Worm (Caenorhabditis elegans) whole organism, L2 larva: ENCODE results near the gene cka-2.

Experiments used
- C34F6.9 ChIP-seq: fragments of 150-350 bp; optimal IDR thresholded peaks from 2 replicates; lab custom pipeline; 2014; ENCODE audit warnings: missing biosample characterization, missing genetic modification characterization
- F13H6.1 ChIP-seq: sonication (generic microtip); optimal IDR thresholded peaks from 2 replicates; lab custom pipeline; 2016; ENCODE audit warnings: missing genetic modification characterization, missing compliant biosample characterization
- R02D3.7 ChIP-seq: fragments of 150-350 bp; optimal IDR thresholded peaks from 2 replicates; lab custom pipeline; 2014; ENCODE audit warnings: missing biosample characterization, missing genetic modification characterization
- Y55F3AM.14 ChIP-seq: fragments of 200-800 bp; sonication (Bioruptor generic); optimal IDR thresholded peaks from 2 replicates; lab custom pipeline; 2018; ENCODE audit warnings: mild to moderate bottlenecking, missing genetic modification characterization, missing compliant biosample characterization
- ZK546.5 ChIP-seq: sonication (generic microtip); optimal IDR thresholded peaks from 2 replicates; lab custom pipeline; 2017; ENCODE audit warnings: missing biosample characterization, missing genetic modification characterization
- alr-1 ChIP-seq: fragments of 150-350 bp; optimal IDR thresholded peaks from 2 replicates; lab custom pipeline; 2014; ENCODE audit warnings: missing biosample characterization, missing genetic modification characterization
- aly-2 ChIP-seq: fragments of 150-350 bp; optimal IDR thresholded peaks from 2 replicates; lab custom pipeline; 2014; ENCODE audit warnings: missing biosample characterization, missing genetic modification characterization
- ama-1 ChIP-seq: fragments of 150-350 bp; optimal IDR thresholded peaks from 2 replicates; lab custom pipeline; 2018; ENCODE audit warnings: inconsistent platforms
- blmp-1 ChIP-seq: sonication (generic microtip); optimal IDR thresholded peaks from 2 replicates; lab custom pipeline; 2017; ENCODE audit warnings: missing genetic modification characterization, mild to moderate bottlenecking, missing compliant biosample characterization, antibody characterized with exemption, moderate library complexity; ENCODE audit not compliant: insufficient read depth
- ceh-16 ChIP-seq: fragments of 150-350 bp; optimal IDR thresholded peaks from 2 replicates; lab custom pipeline; 2014; ENCODE audit warnings: missing biosample characterization, missing genetic modification characterization
- ceh-82 ChIP-seq: fragments of 150-350 bp; optimal IDR thresholded peaks from 2 replicates; lab custom pipeline; 2014; ENCODE audit warnings: missing biosample characterization, missing genetic modification characterization
- crh-2 ChIP-seq: sonication (generic microtip); optimal IDR thresholded peaks from 2 replicates; lab custom pipeline; 2017; ENCODE audit warnings: missing biosample characterization, missing genetic modification characterization
- egl-27 ChIP-seq: sonication (generic microtip); optimal IDR thresholded peaks from 3 replicates; lab custom pipeline; 2017; ENCODE audit warnings: missing biosample characterization, missing genetic modification reagents, missing genetic modification characterization
- elt-1 ChIP-seq: fragments of 150-350 bp; optimal IDR thresholded peaks from 2 replicates; lab custom pipeline; 2014; ENCODE audit warnings: missing biosample characterization, missing genetic modification characterization
- elt-3 ChIP-seq: sonication (generic microtip); optimal IDR thresholded peaks from 2 replicates; lab custom pipeline; 2017; ENCODE audit warnings: missing biosample characterization, missing genetic modification characterization
- fos-1 ChIP-seq: fragments of 150-350 bp; optimal IDR thresholded peaks from 2 replicates; lab custom pipeline; 2014; ENCODE audit warnings: missing biosample characterization, missing genetic modification characterization
- gmeb-1 ChIP-seq: fragments of 150-350 bp; optimal IDR thresholded peaks from 2 replicates; lab custom pipeline; 2014; ENCODE audit warnings: missing biosample characterization, missing genetic modification characterization
- lin-11 ChIP-seq: fragments of 150-350 bp; sonication (generic microtip); optimal IDR thresholded peaks from 2 replicates; lab custom pipeline; 2014; ENCODE audit warnings: missing biosample characterization, missing genetic modification characterization, inconsistent platforms, mixed read lengths
- lin-13 ChIP-seq: fragments of 150-350 bp; optimal IDR thresholded peaks from 2 replicates; lab custom pipeline; 2014; ENCODE audit warnings: missing biosample characterization, missing genetic modification reagents, missing genetic modification characterization
- lin-39 ChIP-seq: fragments of 150-350 bp; optimal IDR thresholded peaks from 2 replicates; lab custom pipeline; 2014; ENCODE audit warnings: missing biosample characterization, missing genetic modification reagents, missing genetic modification characterization
- lsy-2 ChIP-seq, 2 experiments: fragments of 150-350 bp in 1 of 2; sonication (generic microtip) in 1 of 2; optimal IDR thresholded peaks; 2 replicates each; lab custom pipeline; 2014 to 2017; ENCODE audit warnings: missing biosample characterization in 2 of 2, missing genetic modification characterization in 2 of 2
- mab-5 ChIP-seq: fragments of 150-350 bp; optimal IDR thresholded peaks from 2 replicates; lab custom pipeline; 2014; ENCODE audit warnings: missing biosample characterization, missing genetic modification characterization
- mdl-1 ChIP-seq, 2 experiments: fragments of 150-350 bp in 1 of 2; sonication (generic microtip) in 1 of 2; optimal IDR thresholded peaks; 2 replicates each; lab custom pipeline; 2017; ENCODE audit warnings: missing biosample characterization in 2 of 2, missing genetic modification characterization in 2 of 2
- nhr-10 ChIP-seq: sonication (generic microtip); optimal IDR thresholded peaks from 2 replicates; lab custom pipeline; 2017; ENCODE audit warnings: missing biosample characterization, missing genetic modification characterization
- nhr-12 ChIP-seq: fragments of 150-350 bp; optimal IDR thresholded peaks from 2 replicates; lab custom pipeline; 2014; ENCODE audit warnings: missing biosample characterization, missing genetic modification characterization
- nhr-129 ChIP-seq: fragments of 150-350 bp; optimal IDR thresholded peaks from 2 replicates; lab custom pipeline; 2014; ENCODE audit warnings: missing biosample characterization, missing genetic modification characterization
- nhr-21 ChIP-seq: fragments of 150-350 bp; optimal IDR thresholded peaks from 2 replicates; lab custom pipeline; 2014; ENCODE audit warnings: missing biosample characterization, missing genetic modification characterization
- nhr-237 ChIP-seq: fragments of 150-350 bp; optimal IDR thresholded peaks from 2 replicates; lab custom pipeline; 2014; ENCODE audit warnings: missing biosample characterization, missing genetic modification characterization
- nhr-25 ChIP-seq: fragments of 150-350 bp; sonication (generic microtip); optimal IDR thresholded peaks from 3 replicates; lab custom pipeline; 2014; ENCODE audit warnings: missing biosample characterization, missing genetic modification characterization
- nhr-6 ChIP-seq: fragments of 150-350 bp; optimal IDR thresholded peaks from 2 replicates; lab custom pipeline; 2014; ENCODE audit warnings: missing biosample characterization, missing genetic modification characterization
- nhr-77 ChIP-seq: fragments of 150-350 bp; optimal IDR thresholded peaks from 2 replicates; lab custom pipeline; 2014; ENCODE audit warnings: missing biosample characterization, missing genetic modification characterization
- sem-4 ChIP-seq: fragments of 150-350 bp; optimal IDR thresholded peaks from 2 replicates; lab custom pipeline; 2014; ENCODE audit warnings: missing biosample characterization, missing genetic modification reagents, missing genetic modification characterization
- skn-1 ChIP-seq: sonication (generic microtip); optimal IDR thresholded peaks from 2 replicates; lab custom pipeline; 2017; ENCODE audit warnings: missing biosample characterization, missing genetic modification characterization
- sma-3 ChIP-seq: sonication (generic microtip); optimal IDR thresholded peaks from 2 replicates; lab custom pipeline; 2016; ENCODE audit warnings: missing genetic modification reagents, missing genetic modification characterization, missing compliant biosample characterization
- sma-9 ChIP-seq, 2 experiments: fragments of 150-350 bp in 1 of 2; sonication (generic microtip) in 1 of 2; optimal IDR thresholded peaks; 2 replicates each; lab custom pipeline; 2014 to 2016; ENCODE audit warnings: missing genetic modification characterization in 2 of 2, mild to moderate bottlenecking in 1 of 2, missing biosample characterization in 1 of 2, missing compliant biosample characterization in 1 of 2, missing genetic modification reagents in 1 of 2, moderate library complexity in 1 of 2
- snpc-4 ChIP-seq: fragments of 150-350 bp; optimal IDR thresholded peaks from 2 replicates; lab custom pipeline; 2014; ENCODE audit warnings: missing biosample characterization, missing genetic modification characterization
- unc-39 ChIP-seq: fragments of 150-350 bp; optimal IDR thresholded peaks from 2 replicates; lab custom pipeline; 2014; ENCODE audit warnings: missing biosample characterization, missing genetic modification characterization
- unc-55 ChIP-seq: fragments of 150-350 bp; sonication (generic microtip); optimal IDR thresholded peaks from 3 replicates; lab custom pipeline; 2014; ENCODE audit warnings: missing biosample characterization, missing genetic modification reagents, missing genetic modification characterization
- unc-62 ChIP-seq: fragments of 150-350 bp; optimal IDR thresholded peaks from 2 replicates; lab custom pipeline; 2014; ENCODE audit warnings: missing biosample characterization, missing genetic modification reagents, missing genetic modification characterization
- zag-1 ChIP-seq: fragments of 150-350 bp; optimal IDR thresholded peaks from 2 replicates; lab custom pipeline; 2014; ENCODE audit warnings: missing biosample characterization, missing genetic modification characterization
- ztf-1 ChIP-seq: fragments of 200-800 bp; sonication (Bioruptor generic); conservative IDR thresholded peaks from 2 replicates; pipeline ENCODE4 v1.3.6; 2022; ENCODE audit warnings: missing genetic modification characterization, missing compliant biosample characterization
- ztf-11 ChIP-seq: sonication (generic microtip); optimal IDR thresholded peaks from 2 replicates; lab custom pipeline; 2017; ENCODE audit warnings: missing biosample characterization, missing genetic modification characterization

Gene cka-2

ce11 chrX:4254782-4255181 lies 31.1 kb upstream of the cka-2 start, which contains the start of gene taf-11.1:
Gene taf-11.1 (plus strand): TSS chrX:4255170.
- TF ChIP-seq R02D3.7 (tag; lab: Kevin White, UChicago) (no peak), fos-1 (peak; percentile 27), Y55F3AM.14 (GFP tag; lab: Kevin White, UChicago) (no peak), crh-2 (tag; lab: Kevin White, UChicago) (peak; percentile 54), elt-3 (tag; lab: Kevin White, UChicago) (no peak), zag-1 (tag; lab: Kevin White, UChicago) (no peak), lsy-2 (tag; optimal IDR thresholded peaks at IDR 0.05; lab: Kevin White, UChicago) (peak in 1 of 2 experiments; percentile 50), unc-55 (GFP tag; lab: Kevin White, UChicago) (peak; percentile 7), egl-27 (no peak), nhr-129 (tag; lab: Kevin White, UChicago) (peak; percentile 50), nhr-6 (tag; lab: Kevin White, UChicago) (no peak), C34F6.9 (peak; percentile 22), aly-2 (tag; lab: Kevin White, UChicago) (no peak), ceh-82 (no peak)

- TF ChIP-seq unc-55 (GFP tag; lab: Kevin White, UChicago) (no peak), nhr-129 (tag; lab: Kevin White, UChicago) (no peak), unc-39 (no peak), skn-1 (tag; lab: Kevin White, UChicago) (no peak), lin-39 (tag; lab: Kevin White, UChicago) (no peak), ZK546.5 (tag; lab: Kevin White, UChicago) (no peak), ceh-16 (no peak), nhr-77 (no peak), aly-2 (tag; lab: Kevin White, UChicago) (no peak), snpc-4 (no peak), lin-11 (no peak), gmeb-1 (tag; lab: Kevin White, UChicago) (no peak)
- TF ChIP-seq, all 48 proteins: peak for 0
Measured at ce11 chrX:4255366-4255765, 30.6 kb upstream of the cka-2 start.

- no peak for TF ChIP-seq ztf-1 (GFP tag; lab: Robert Waterston, UW)
- no peak for TF ChIP-seq lin-39 (tag; lab: Kevin White, UChicago)
- TF ChIP-seq sem-4 (tag; lab: Kevin White, UChicago): no peak
- TF ChIP-seq nhr-77: no peak
- TF ChIP-seq zag-1 (tag; lab: Kevin White, UChicago): no peak
- TF ChIP-seq ceh-16: no peak
- TF ChIP-seq mab-5 (tag; lab: Kevin White, UChicago): no peak
- no peak for TF ChIP-seq sma-9 (GFP tag; optimal IDR thresholded peaks at IDR 0.05; lab: Kevin White, UChicago)
- TF ChIP-seq sma-9 (tag; optimal IDR thresholded peaks at IDR 0.05; lab: Kevin White, UChicago): no peak
- no peak for TF ChIP-seq elt-3 (tag; lab: Kevin White, UChicago)
- no peak for TF ChIP-seq nhr-21 (tag; lab: Kevin White, UChicago)
- TF ChIP-seq egl-27: no peak
- TF ChIP-seq C34F6.9: no peak
Measured at ce11 chrX:4256761-4257160, 29.2 kb upstream of the cka-2 start, which contains the start of gene srv-6. Gene srv-6 (plus strand): TSS chrX:4257061.

ce11 chrX:4260297-4260696 lies 25.6 kb upstream of the cka-2 start, which contains the start of gene C52B9.4:
Gene C52B9.4 (plus strand): TSS chrX:4260652.
- TF ChIP-seq elt-3 (tag; lab: Kevin White, UChicago): no peak
- TF ChIP-seq ceh-82: no peak
- no peak for TF ChIP-seq mab-5 (tag; lab: Kevin White, UChicago)
- TF ChIP-seq nhr-77: no peak
- TF ChIP-seq alr-1 (tag; lab: Kevin White, UChicago): no peak
- peak; percentile 14 for TF ChIP-seq egl-27
- no peak for TF ChIP-seq lin-39 (tag; lab: Kevin White, UChicago)
- TF ChIP-seq gmeb-1 (tag; lab: Kevin White, UChicago): peak; percentile 19
- peak; percentile 35 for TF ChIP-seq nhr-129 (tag; lab: Kevin White, UChicago)
- peak; percentile 39 for TF ChIP-seq F13H6.1 (tag; lab: Kevin White, UChicago)
- no peak for TF ChIP-seq blmp-1 (tag; lab: Kevin White, UChicago)
- peak; percentile 9 for TF ChIP-seq nhr-25 (tag; lab: Kevin White, UChicago)
- no peak for TF ChIP-seq Y55F3AM.14 (GFP tag; lab: Kevin White, UChicago)
- TF ChIP-seq crh-2 (tag; lab: Kevin White, UChicago): peak; percentile 84
- no peak for TF ChIP-seq nhr-237 (tag; lab: Kevin White, UChicago)
- no peak for TF ChIP-seq mdl-1 (tag; optimal IDR thresholded peaks at IDR 0.05; lab: Kevin White, UChicago)
- peak; percentile 50 for TF ChIP-seq unc-55 (GFP tag; lab: Kevin White, UChicago)
- no peak for TF ChIP-seq ama-1 (lab: Kevin White, UChicago)
- no peak for TF ChIP-seq nhr-12
- TF ChIP-seq C34F6.9: peak; percentile 45
- TF ChIP-seq lin-13 (GFP tag; lab: Kevin White, UChicago): no peak
- no peak for TF ChIP-seq sem-4 (tag; lab: Kevin White, UChicago)
- TF ChIP-seq fos-1: peak; percentile 7
- TF ChIP-seq skn-1 (tag; lab: Kevin White, UChicago): no peak
- TF ChIP-seq nhr-10 (tag; lab: Kevin White, UChicago): no peak
- no peak for TF ChIP-seq ztf-1 (GFP tag; lab: Robert Waterston, UW)
- TF ChIP-seq ceh-16: no peak
- peak; percentile 42 for TF ChIP-seq sma-9 (GFP tag; optimal IDR thresholded peaks at IDR 0.05; lab: Kevin White, UChicago)
- TF ChIP-seq sma-9 (tag; optimal IDR thresholded peaks at IDR 0.05; lab: Kevin White, UChicago): no peak
- TF ChIP-seq sma-3 (GFP tag; lab: Kevin White, UChicago): peak; percentile 48
- no peak for TF ChIP-seq ztf-11 (tag; lab: Kevin White, UChicago)
- TF ChIP-seq lsy-2 (tag; optimal IDR thresholded peaks at IDR 0.05; lab: Kevin White, UChicago): peak in 1 of 2 experiments; percentile 56
- TF ChIP-seq elt-1 (tag; lab: Kevin White, UChicago): no peak
- peak; percentile 40 for TF ChIP-seq lin-11
- TF ChIP-seq unc-62 (GFP tag; lab: Kevin White, UChicago): no peak
- TF ChIP-seq R02D3.7 (tag; lab: Kevin White, UChicago): no peak
- no peak for TF ChIP-seq unc-39
